Fruit fly (Drosophila melanogaster) whole organism, embryonic: Measurements from ENCODE around the gene Rab9.

Experiments
- H2.0 ChIP-seq: fragments of 200-800 bp; sonication (Bioruptor generic); IDR thresholded peaks from 2 replicates; pipeline ENCODE4 v1.3.6; 2022; ENCODE audit warnings: missing biosample characterization, missing genetic modification characterization
- gem ChIP-seq: fragments of 200-800 bp; sonication (Bioruptor generic); optimal IDR thresholded peaks from 2 replicates; lab custom pipeline; 2019; ENCODE audit warnings: missing biosample characterization, mild to moderate bottlenecking, missing genetic modification characterization, moderate library complexity
- grau ChIP-seq: fragments of 200-800 bp; optimal IDR thresholded peaks from 3 replicates; lab custom pipeline; 2019; ENCODE audit warnings: missing biosample characterization, mild to moderate bottlenecking, missing genetic modification characterization, moderate library complexity
- grn ChIP-seq: fragments of 200-800 bp; sonication (Bioruptor generic); optimal IDR thresholded peaks from 3 replicates; lab custom pipeline; 2017; ENCODE audit warnings: missing biosample characterization, missing genetic modification characterization

- no peak for TF ChIP-seq H2.0 (GFP tag; lab: Robert Waterston, UW)
- no peak for TF ChIP-seq grau (tag; lab: Kevin White, UChicago)
- no peak for TF ChIP-seq grn (GFP tag; lab: Kevin White, UChicago)
- no peak for TF ChIP-seq gem (tag; lab: Kevin White, UChicago)
These were observed 6.0 kb upstream of the Rab9 start, which contains the start of gene Pax for dm6 chr2L:19426330-19426781.
